Worm (Caenorhabditis elegans): ENCODE measurements around the gene ech-4.

DNA sequence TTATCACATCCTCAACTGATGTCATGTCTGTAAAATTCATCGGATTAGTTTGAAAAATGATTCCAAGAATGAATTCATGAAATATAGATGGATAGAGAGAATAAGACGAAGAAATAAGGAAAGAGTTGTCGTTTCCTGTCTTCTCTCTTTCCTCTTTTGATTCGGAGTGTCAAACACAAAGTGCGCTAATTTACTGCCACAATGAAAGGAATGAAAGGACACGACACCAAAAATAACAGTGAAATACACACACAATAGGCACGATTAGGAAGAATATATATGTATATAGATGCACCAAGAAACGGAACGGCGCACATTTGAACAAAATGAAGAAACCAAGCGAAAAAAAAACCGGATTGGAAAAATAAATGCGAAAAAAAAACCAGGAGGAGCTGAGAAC, 8.2 kb downstream of the ech-4 start, which contains the start of gene VM106R.1:
- TF ChIP-seq elt-4 (tag; optimal IDR thresholded peaks at IDR 0.05) (no peak), ztf-16 (tag; optimal IDR thresholded peaks at IDR 0.05) (no peak), pag-3 (tag; optimal IDR thresholded peaks at IDR 0.05; ENCODE audit: borderline replicate concordance) (no peak), elt-2 (tag; optimal IDR thresholded peaks at IDR 0.05) (no peak), ceh-14 (tag; optimal IDR thresholded peaks at IDR 0.05) (no peak), pqm-1 (tag; optimal IDR thresholded peaks at IDR 0.05) (no peak), ahr-1 (tag; optimal IDR thresholded peaks at IDR 0.05) (no peak)

All from whole organism, late embryonic.